Fruit fly (Drosophila melanogaster) S2 (cell line): Measurements from ENCODE around the gene ssp7.

ENCODE experiments used
- CG8478 ChIP-seq: fragments of >200 bp; optimal IDR thresholded peaks from 2 replicates; lab custom pipeline; 2018
- CTCF ChIP-seq, 2 experiments: fragments of >200 bp; optimal IDR thresholded peaks; 2 replicates each; lab custom pipeline; 2018

DNA sequence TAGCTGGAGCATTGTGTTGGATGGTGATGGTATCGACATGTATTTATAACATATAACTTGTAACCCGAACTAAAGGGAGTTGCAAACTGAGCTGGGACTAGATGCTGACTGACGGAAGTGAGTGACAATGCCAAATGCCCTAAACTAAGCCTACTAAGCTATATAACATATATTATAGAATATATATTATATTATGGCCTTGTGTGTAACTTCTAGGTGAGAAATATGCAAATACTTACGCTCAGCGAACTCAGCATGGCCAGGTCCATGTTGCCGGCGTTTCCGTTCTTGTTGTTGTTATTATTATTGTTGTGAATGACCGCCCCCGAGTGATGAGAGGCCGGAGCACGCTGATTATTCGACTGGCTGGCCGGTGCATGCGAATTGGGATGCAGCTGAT is 7.8 kb downstream of the ssp7 start, which contains the start of gene CG44385:
- no peak for TF ChIP-seq CG8478
- TF ChIP-seq CTCF (optimal IDR thresholded peaks at IDR 0.05; lab: Kevin White, UChicago) = no peak
